Worm (Caenorhabditis elegans) whole organism, early embryonic: Measurements from ENCODE around the gene srw-71.

Experiments
- B0310.2 ChIP-seq: sonication (generic microtip); optimal IDR thresholded peaks from 2 replicates; lab custom pipeline; 2016; ENCODE audit warnings: mild to moderate bottlenecking, missing genetic modification characterization, missing compliant biosample characterization
- F13C5.2 ChIP-seq: sonication (generic microtip); optimal IDR thresholded peaks from 2 replicates; lab custom pipeline; 2017; ENCODE audit warnings: mild to moderate bottlenecking, missing genetic modification characterization, inconsistent platforms, missing compliant biosample characterization
- aly-1 ChIP-seq: sonication (generic microtip); optimal IDR thresholded peaks from 2 replicates; lab custom pipeline; 2016; ENCODE audit warnings: missing genetic modification characterization, missing compliant biosample characterization
- ama-1 ChIP-seq: fragments of 150-350 bp; optimal IDR thresholded peaks from 2 replicates; lab custom pipeline; 2014
- ets-7 ChIP-seq: sonication (generic microtip); optimal IDR thresholded peaks from 2 replicates; lab custom pipeline; 2016; ENCODE audit warnings: missing genotype, missing genetic modification characterization, missing compliant biosample characterization
- hmg-4 ChIP-seq: fragments of 200-800 bp; sonication (Bioruptor generic); optimal IDR thresholded peaks from 2 replicates; lab custom pipeline; 2018; ENCODE audit warnings: mild to moderate bottlenecking, missing genetic modification characterization, missing compliant biosample characterization
- hnd-1 ChIP-seq: sonication (generic microtip); optimal IDR thresholded peaks from 2 replicates; lab custom pipeline; 2016; ENCODE audit warnings: missing genetic modification characterization, missing compliant biosample characterization
- sea-1 ChIP-seq: fragments of 200-800 bp; sonication (Bioruptor generic); conservative IDR thresholded peaks from 2 replicates; pipeline ENCODE4 v1.3.6; 2022; ENCODE audit warnings: missing genetic modification characterization, missing compliant biosample characterization
- tbx-11 ChIP-seq: fragments of 200-800 bp; sonication (Bioruptor generic); IDR thresholded peaks from 2 replicates; pipeline ENCODE4 v1.3.6; 2022; ENCODE audit warnings: missing genetic modification characterization, missing compliant biosample characterization
- tbx-37 ChIP-seq: fragments of 200-800 bp; sonication (Bioruptor generic); conservative IDR thresholded peaks from 2 replicates; pipeline ENCODE4 v1.3.6; 2022; ENCODE audit warnings: missing genetic modification reagents, missing genetic modification characterization, missing compliant biosample characterization
- tra-4 ChIP-seq: sonication (generic microtip); optimal IDR thresholded peaks from 2 replicates; lab custom pipeline; 2017; ENCODE audit warnings: missing genetic modification characterization, missing compliant biosample characterization

DNA sequence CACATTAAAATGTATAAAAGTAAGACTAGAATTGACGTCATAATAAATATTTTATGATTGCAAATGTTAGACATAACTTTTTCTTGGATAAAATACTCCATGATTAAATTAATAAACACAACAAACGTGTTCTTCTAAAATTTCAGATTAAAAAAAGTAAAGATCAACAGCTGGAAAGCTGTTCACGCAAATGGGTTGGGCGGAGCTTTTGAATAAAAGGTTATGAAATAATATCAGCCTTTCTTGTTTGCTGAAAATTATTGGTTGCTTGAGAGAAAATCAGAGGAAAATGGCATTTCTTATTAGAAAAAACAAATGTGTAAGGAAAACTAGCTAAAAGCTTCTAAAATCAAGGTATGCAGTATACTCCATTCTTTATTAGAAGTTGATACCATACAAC is 43.2 kb downstream of the srw-71 start, which contains the start of gene C02H6.3:
- no peak for TF ChIP-seq sea-1 (GFP tag; lab: Robert Waterston, UW)
- TF ChIP-seq F13C5.2 (tag; lab: Kevin White, UChicago), result no peak
- TF ChIP-seq hnd-1, result no peak
- no peak for TF ChIP-seq ama-1 (lab: Kevin White, UChicago)
- no peak for TF ChIP-seq tra-4 (tag; lab: Kevin White, UChicago)
- TF ChIP-seq B0310.2 (tag; lab: Kevin White, UChicago), result no peak
- TF ChIP-seq tbx-37 (GFP tag; lab: Robert Waterston, UW), result no peak
- no peak for TF ChIP-seq hmg-4
- TF ChIP-seq tbx-11 (GFP tag; lab: Robert Waterston, UW), result no peak
- TF ChIP-seq aly-1, result no peak
- no peak for TF ChIP-seq ets-7 (tag; lab: Kevin White, UChicago)
